Worm (Caenorhabditis elegans): ENCODE measurements around the gene srx-13.

DNA sequence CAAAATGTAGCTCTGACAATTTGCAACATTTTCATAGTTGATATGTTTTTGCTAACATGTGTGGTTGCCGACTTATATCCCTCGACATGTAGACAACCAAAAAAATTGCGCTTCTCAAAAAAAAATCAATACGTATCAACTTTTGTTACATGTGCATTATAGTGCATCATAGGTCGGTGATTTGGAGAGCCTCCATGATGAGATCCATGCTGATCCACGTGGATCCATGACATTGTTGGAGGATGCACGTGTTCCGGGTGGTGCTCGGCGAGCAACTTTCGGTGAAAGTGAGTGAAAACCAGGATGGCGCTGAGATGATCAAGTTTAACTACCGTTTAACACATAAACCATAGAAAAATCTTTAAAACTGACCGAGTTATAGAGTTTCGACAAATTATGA, 7.5 kb downstream of the srx-13 start:
- TF ChIP-seq sea-1 (GFP tag; conservative IDR thresholded peaks at IDR 0.05) (no peak), tbx-11 (GFP tag; IDR thresholded peaks at IDR 0.05) (no peak), scrt-1 (GFP tag; IDR thresholded peaks at IDR 0.05) (no peak), B0310.2 (tag; optimal IDR thresholded peaks at IDR 0.05) (no peak), ama-1 (optimal IDR thresholded peaks at IDR 0.05) (no peak), flt-1 (GFP tag; IDR thresholded peaks at IDR 0.05) (no peak)

Data from whole organism, early embryonic.